Fruit fly (Drosophila melanogaster): ENCODE measurements around the gene ome.

The ome gene

DNA sequence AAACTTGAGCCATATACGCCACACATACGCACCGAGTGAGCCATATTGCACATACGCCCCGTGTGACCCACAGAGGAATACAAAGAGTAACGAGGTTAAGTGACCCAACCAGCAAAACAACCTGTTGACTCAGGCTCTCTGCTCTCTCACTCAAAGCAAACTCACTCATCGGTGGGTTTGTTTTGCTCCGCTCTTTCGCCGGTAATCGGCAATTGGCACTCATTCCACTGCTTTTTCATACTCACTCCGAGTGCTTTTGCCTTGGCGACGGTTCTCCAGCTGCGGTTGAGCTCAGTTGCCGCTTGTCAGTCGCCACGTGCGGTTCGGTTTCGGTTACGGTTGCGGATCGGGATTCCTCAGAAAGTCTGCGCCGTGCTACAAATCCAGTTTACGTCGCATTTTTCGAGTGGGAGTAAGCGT is 33.8 kb downstream of the ome start (continued):
- TF ChIP-seq E2f2 (GFP tag; IDR thresholded peaks at IDR 0.05) (no peak), CG8281 (tag; optimal IDR thresholded peaks at IDR 0.05) (no peak), B-H2 (GFP tag; optimal IDR thresholded peaks at IDR 0.05) (peak; percentile 11), CG43689 (GFP tag; IDR thresholded peaks at IDR 0.05) (no peak), CG6854 (GFP tag; optimal IDR thresholded peaks at IDR 0.05) (peak; percentile 47), unpg (GFP tag; optimal IDR thresholded peaks at IDR 0.05) (no peak), CG6813 (GFP tag; optimal IDR thresholded peaks at IDR 0.05) (peak; percentile 33), CG15601 (tag; optimal IDR thresholded peaks at IDR 0.05) (no peak), CG16779 (GFP tag; IDR thresholded peaks at IDR 0.05) (peak; percentile 58; the same call in 1 of the 2 replicates), CG1603 (tag; optimal IDR thresholded peaks at IDR 0.05) (no peak), HHEX (GFP tag; optimal IDR thresholded peaks at IDR 0.05) (peak; percentile 27), CG11560 (tag; IDR thresholded peaks at IDR 0.05) (no peak), tin (GFP tag; optimal IDR thresholded peaks at IDR 0.05) (no peak), CG6791 (GFP tag; IDR thresholded peaks at IDR 0.05; ENCODE audit: partially characterized antibody) (0 out of 3 replicates have a peak, but pooled peaks have one; percentile 42), exex (tag; optimal IDR thresholded peaks at IDR 0.05) (peak; percentile 28), CG9437 (GFP tag; optimal IDR thresholded peaks at IDR 0.05) (peak; percentile 42), BEAF-32 (GFP tag; optimal IDR thresholded peaks at IDR 0.05) (no peak), BtbVII (GFP tag; optimal IDR thresholded peaks at IDR 0.05) (peak; percentile 21), CG17568 (GFP tag; optimal IDR thresholded peaks at IDR 0.05) (no peak), CG13296 (GFP tag; optimal IDR thresholded peaks at IDR 0.05) (peak; percentile 54), CG30020 (tag; optimal IDR thresholded peaks at IDR 0.05) (no peak), CG34224 (GFP tag; IDR thresholded peaks at IDR 0.05; ENCODE audit: partially characterized antibody) (peak; percentile 56; the same call in 2 of the 3 replicates), gem (tag; optimal IDR thresholded peaks at IDR 0.05) (peak; percentile 65), Hr78 (GFP tag; optimal IDR thresholded peaks at IDR 0.05) (peak in 1 of 2 experiments; percentile 89), chinmo (GFP tag; IDR thresholded peaks at IDR 0.05; ENCODE audit: partially characterized antibody) (peak; percentile 98), scrt (GFP tag; optimal IDR thresholded peaks at IDR 0.05) (peak; percentile 97), CG3163 (GFP tag; optimal IDR thresholded peaks at IDR 0.05) (peak; percentile 12), Deaf1 (tag; optimal IDR thresholded peaks at IDR 0.05) (no peak), pho (GFP tag; optimal IDR thresholded peaks at IDR 0.05) (no peak), CG15073 (GFP tag; optimal IDR thresholded peaks at IDR 0.05) (no peak), Nf-YA (GFP tag; IDR thresholded peaks at IDR 0.05) (no peak), sc (optimal IDR thresholded peaks at IDR 0.05) (no peak), sc (GFP tag; optimal IDR thresholded peaks at IDR 0.05) (no peak), CG16863 (GFP tag; optimal IDR thresholded peaks at IDR 0.05) (no peak), mld (GFP tag; IDR thresholded peaks at IDR 0.05; ENCODE audit: partially characterized antibody) (no peak; the same call in 2 of the 3 replicates), CG33557 (GFP tag; optimal IDR thresholded peaks at IDR 0.05) (no peak), gcm2 (GFP tag; optimal IDR thresholded peaks at IDR 0.05) (no peak), CG10462 (GFP tag; optimal IDR thresholded peaks at IDR 0.05) (no peak), ken (GFP tag; IDR thresholded peaks at IDR 0.05) (no peak), klu (GFP tag; IDR thresholded peaks at IDR 0.05) (no peak), CG34376 (GFP tag; optimal IDR thresholded peaks at IDR 0.05) (peak; percentile 59), Trl (optimal IDR thresholded peaks at IDR 0.05) (peak; percentile 54 to 82), Trl (GFP tag; optimal IDR thresholded peaks at IDR 0.05) (no peak), ato (GFP tag; IDR thresholded peaks at IDR 0.05; ENCODE audit: partially characterized antibody) (peak; percentile 65; the same call in 1 of the 2 replicates), fd96Cb (tag; optimal IDR thresholded peaks at IDR 0.05) (no peak), tna (GFP tag; IDR thresholded peaks at IDR 0.05; ENCODE audit: partially characterized antibody) (no peak), kah (GFP tag; optimal IDR thresholded peaks at IDR 0.05) (peak; percentile 99), rib (GFP tag; IDR thresholded peaks at IDR 0.05) (peak; percentile 34; the same call in 1 of the 2 replicates), pros (GFP tag; optimal IDR thresholded peaks at IDR 0.05) (no peak), z (GFP tag; IDR thresholded peaks at IDR 0.05) (peak; percentile 98)

All from whole organism, embryonic.